Fruit fly (Drosophila melanogaster) whole organism, embryonic: Measurements from ENCODE around the gene Drsl4.
A peak's percentile ranks its signal among the peaks of the same experiment; 100 is the strongest.

Experiments
- Ada2b ChIP-seq: fragments of 200-800 bp; sonication (Bioruptor generic); IDR thresholded peaks from 2 replicates; pipeline ENCODE4 v1.3.6; 2022; ENCODE audit warnings: missing biosample characterization, missing genetic modification characterization
- Atf3 ChIP-seq: fragments of 200-800 bp; sonication (Bioruptor generic); optimal IDR thresholded peaks from 3 replicates; lab custom pipeline; 2016; ENCODE audit warnings: missing biosample characterization, missing genetic modification characterization
- B-H2 ChIP-seq: fragments of 200-800 bp; sonication (Bioruptor generic); optimal IDR thresholded peaks from 2 replicates; lab custom pipeline; 2018; ENCODE audit warnings: missing biosample characterization, mild to moderate bottlenecking, missing genetic modification characterization
- BtbVII ChIP-seq: fragments of 200-800 bp; sonication (Bioruptor generic); optimal IDR thresholded peaks from 3 replicates; lab custom pipeline; 2017; ENCODE audit warnings: missing biosample characterization, mild to moderate bottlenecking, missing genetic modification characterization
- CG11085 ChIP-seq: fragments of 200-800 bp; sonication (Bioruptor generic); IDR thresholded peaks from 2 replicates; pipeline ENCODE4 v1.3.6; 2022; ENCODE audit warnings: missing biosample characterization, missing genetic modification characterization
- CG1233 ChIP-seq: fragments of 200-800 bp; sonication (Bioruptor generic); optimal IDR thresholded peaks from 4 replicates; lab custom pipeline; 2018; ENCODE audit warnings: missing biosample characterization, mild to moderate bottlenecking, missing genetic modification characterization
- CG13296 ChIP-seq: fragments of 200-800 bp; sonication (Bioruptor generic); optimal IDR thresholded peaks from 3 replicates; lab custom pipeline; 2018; ENCODE audit warnings: missing biosample characterization, mild to moderate bottlenecking, missing genetic modification characterization
- CG15073 ChIP-seq: fragments of 200-800 bp; sonication (Bioruptor generic); optimal IDR thresholded peaks from 2 replicates; lab custom pipeline; 2016; ENCODE audit warnings: missing biosample characterization, missing genetic modification characterization
- CG17912 ChIP-seq: fragments of 200-800 bp; sonication (Bioruptor generic); optimal IDR thresholded peaks from 2 replicates; lab custom pipeline; 2018; ENCODE audit warnings: missing biosample characterization, mild to moderate bottlenecking, missing genetic modification characterization
- CG18619 ChIP-seq: fragments of 200-800 bp; sonication (Bioruptor generic); optimal IDR thresholded peaks from 3 replicates; lab custom pipeline; 2017; ENCODE audit warnings: missing biosample characterization, mild to moderate bottlenecking, missing genetic modification characterization
- CG2712 ChIP-seq: fragments of 200-800 bp; optimal IDR thresholded peaks from 3 replicates; lab custom pipeline; 2019; ENCODE audit warnings: missing biosample characterization, mild to moderate bottlenecking, missing genetic modification characterization, moderate library complexity
- CG31224 ChIP-seq: fragments of 200-800 bp; sonication (Bioruptor generic); IDR thresholded peaks from 2 replicates; pipeline ENCODE4 v1.3.6; 2022; ENCODE audit warnings: missing biosample characterization, missing genetic modification characterization
- CG34224 ChIP-seq: fragments of 200-800 bp; sonication (Bioruptor generic); IDR thresholded peaks from 3 replicates; pipeline ENCODE4 v1.3.6; 2022; ENCODE audit warnings: missing biosample characterization, missing genetic modification characterization; ENCODE audit not compliant: partially characterized antibody
- CG4328 ChIP-seq: fragments of 200-800 bp; sonication (Bioruptor generic); optimal IDR thresholded peaks from 3 replicates; lab custom pipeline; 2017; ENCODE audit warnings: missing biosample characterization, missing genetic modification reagents, missing genetic modification characterization
- CG4730 ChIP-seq: fragments of 200-800 bp; sonication (Bioruptor generic); IDR thresholded peaks from 2 replicates; pipeline ENCODE4 v1.3.6; 2022; ENCODE audit warnings: missing biosample characterization, missing genetic modification characterization
- CG5180 ChIP-seq: fragments of 200-800 bp; sonication (Bioruptor generic); optimal IDR thresholded peaks from 3 replicates; lab custom pipeline; 2017; ENCODE audit warnings: missing biosample characterization, missing genetic modification characterization, mild to moderate bottlenecking, moderate library complexity, missing genetic modification reagents
- CG6813 ChIP-seq: fragments of 200-800 bp; sonication (Bioruptor generic); optimal IDR thresholded peaks from 2 replicates; lab custom pipeline; 2017; ENCODE audit warnings: missing biosample characterization, missing genetic modification characterization, mild to moderate bottlenecking, moderate library complexity, missing genetic modification reagents
- CG6854 ChIP-seq: fragments of 200-800 bp; sonication (Bioruptor generic); optimal IDR thresholded peaks from 3 replicates; lab custom pipeline; 2017; ENCODE audit warnings: missing biosample characterization, mild to moderate bottlenecking, missing genetic modification characterization
- CG8359 ChIP-seq: fragments of 200-800 bp; sonication (Bioruptor generic); optimal IDR thresholded peaks from 2 replicates; lab custom pipeline; 2017; ENCODE audit warnings: missing biosample characterization, mild to moderate bottlenecking, missing genetic modification characterization, borderline replicate concordance
- CG8388 ChIP-seq: fragments of 200-800 bp; sonication (Bioruptor generic); optimal IDR thresholded peaks from 2 replicates; lab custom pipeline; 2019; ENCODE audit warnings: missing biosample characterization, mild to moderate bottlenecking, missing genetic modification characterization, moderate library complexity
- CG8478 ChIP-seq: fragments of >200 bp; optimal IDR thresholded peaks from 2 replicates; lab custom pipeline; 2018
- CG9876 ChIP-seq: fragments of 200-800 bp; sonication (Bioruptor generic); optimal IDR thresholded peaks from 2 replicates; lab custom pipeline; 2016; ENCODE audit warnings: missing biosample characterization, missing genetic modification characterization
- CoRest ChIP-seq: fragments of 200-800 bp; sonication (Bioruptor generic); optimal IDR thresholded peaks from 3 replicates; lab custom pipeline; 2018; ENCODE audit warnings: missing biosample characterization, mild to moderate bottlenecking, missing genetic modification characterization, moderate library complexity
- Dip2 ChIP-seq: fragments of 200-800 bp; sonication (Bioruptor generic); IDR thresholded peaks from 2 replicates; pipeline ENCODE4 v1.3.6; 2022; ENCODE audit warnings: missing biosample characterization, missing genetic modification characterization
- Dip3 ChIP-seq: fragments of 200-800 bp; sonication (Bioruptor generic); optimal IDR thresholded peaks from 3 replicates; lab custom pipeline; 2016; ENCODE audit warnings: missing biosample characterization, missing genetic modification characterization
- Dll ChIP-seq: fragments of 200-800 bp; sonication (Bioruptor generic); IDR thresholded peaks from 4 replicates; pipeline ENCODE4 v1.3.6; 2022; ENCODE audit warnings: missing biosample characterization, missing genetic modification characterization; ENCODE audit not compliant: partially characterized antibody
- Eip74EF ChIP-seq, 2 experiments: fragments of 200-800 bp in 1 of 2; fragments of >200 bp in 1 of 2; sonication (Bioruptor generic) in 1 of 2; optimal IDR thresholded peaks; 2 replicates each; lab custom pipeline; 2017 to 2019; ENCODE audit warnings: missing biosample characterization in 2 of 2, missing genetic modification characterization in 2 of 2, mild to moderate bottlenecking in 1 of 2, moderate library complexity in 1 of 2
- H2.0 ChIP-seq: fragments of 200-800 bp; sonication (Bioruptor generic); IDR thresholded peaks from 2 replicates; pipeline ENCODE4 v1.3.6; 2022; ENCODE audit warnings: missing biosample characterization, missing genetic modification characterization
- HHEX ChIP-seq: fragments of 200-800 bp; sonication (Bioruptor generic); optimal IDR thresholded peaks from 3 replicates; lab custom pipeline; 2017; ENCODE audit warnings: missing biosample characterization, mild to moderate bottlenecking, missing genetic modification characterization, missing genetic modification reagents
- HLH54F ChIP-seq: fragments of 200-800 bp; sonication (Bioruptor generic); optimal IDR thresholded peaks from 3 replicates; lab custom pipeline; 2016; ENCODE audit warnings: missing biosample characterization, missing genetic modification characterization
- Hr39 ChIP-seq: fragments of >200 bp; optimal IDR thresholded peaks from 2 replicates; lab custom pipeline; 2017
- Nf-YB ChIP-seq: fragments of 200-800 bp; sonication (Bioruptor generic); optimal IDR thresholded peaks from 3 replicates; lab custom pipeline; 2019; ENCODE audit warnings: missing biosample characterization, mild to moderate bottlenecking, missing genetic modification characterization, moderate library complexity
- Opbp ChIP-seq: fragments of 200-800 bp; sonication (Bioruptor generic); IDR thresholded peaks from 3 replicates; pipeline ENCODE4 v1.3.6; 2022; ENCODE audit warnings: missing biosample characterization, missing genetic modification characterization; ENCODE audit not compliant: partially characterized antibody
- Sin3A ChIP-seq: fragments of >200 bp; optimal IDR thresholded peaks from 2 replicates; lab custom pipeline; 2018
- Stat92E ChIP-seq, 3 experiments: fragments of >200 bp in 2 of 3; fragments of 200-800 bp in 1 of 3; sonication (Bioruptor generic) in 1 of 3; optimal IDR thresholded peaks; 2 replicates each; lab custom pipeline; 2017 to 2019; ENCODE audit warnings: missing biosample characterization in 3 of 3, missing genetic modification characterization in 3 of 3, mild to moderate bottlenecking in 1 of 3, moderate library complexity in 1 of 3
- ara ChIP-seq: fragments of 200-800 bp; sonication (Bioruptor generic); IDR thresholded peaks from 2 replicates; pipeline ENCODE4 v1.3.6; 2022; ENCODE audit warnings: missing biosample characterization, missing genetic modification characterization
- ash1 ChIP-seq: fragments of 200-800 bp; sonication (Bioruptor generic); optimal IDR thresholded peaks from 2 replicates; lab custom pipeline; 2018; ENCODE audit warnings: missing biosample characterization, mild to moderate bottlenecking, missing genetic modification characterization
- az2 ChIP-seq: fragments of 200-800 bp; sonication (Bioruptor generic); optimal IDR thresholded peaks from 3 replicates; lab custom pipeline; 2016; ENCODE audit warnings: missing biosample characterization, missing genetic modification characterization
- cato ChIP-seq: fragments of 200-800 bp; sonication (Bioruptor generic); optimal IDR thresholded peaks from 2 replicates; lab custom pipeline; 2016; ENCODE audit warnings: missing biosample characterization, missing genetic modification characterization, borderline replicate concordance
- dan ChIP-seq: fragments of 200-800 bp; sonication (Bioruptor generic); IDR thresholded peaks from 2 replicates; pipeline ENCODE4 v1.3.6; 2022; ENCODE audit warnings: missing biosample characterization, missing genetic modification characterization
- gsb ChIP-seq: fragments of 200-800 bp; sonication (Bioruptor generic); IDR thresholded peaks from 2 replicates; pipeline ENCODE4 v1.3.6; 2022; ENCODE audit warnings: missing biosample characterization, missing genetic modification characterization
- h ChIP-seq: fragments of >200 bp; optimal IDR thresholded peaks from 2 replicates; lab custom pipeline; 2017
- hbn ChIP-seq: fragments of 200-800 bp; sonication (Bioruptor generic); IDR thresholded peaks from 2 replicates; pipeline ENCODE4 v1.3.6; 2022; ENCODE audit warnings: missing biosample characterization, missing genetic modification characterization; ENCODE audit not compliant: partially characterized antibody
- knrl ChIP-seq: fragments of 200-800 bp; sonication (Bioruptor generic); IDR thresholded peaks from 3 replicates; pipeline ENCODE4 v1.3.6; 2022; ENCODE audit warnings: missing biosample characterization, missing genetic modification characterization; ENCODE audit not compliant: partially characterized antibody
- otp ChIP-seq: fragments of 200-800 bp; sonication (Bioruptor generic); IDR thresholded peaks from 3 replicates; pipeline ENCODE4, ENCODE4 v1.3.6; 2022; ENCODE audit warnings: missing biosample characterization, missing genetic modification characterization
- pb ChIP-seq: fragments of 200-800 bp; sonication (Bioruptor generic); optimal IDR thresholded peaks from 3 replicates; lab custom pipeline; 2016; ENCODE audit warnings: missing biosample characterization, missing genetic modification characterization
- pho ChIP-seq: fragments of 200-800 bp; sonication (Bioruptor generic); optimal IDR thresholded peaks from 2 replicates; lab custom pipeline; 2016; ENCODE audit warnings: missing biosample characterization, missing genetic modification characterization
- pnt ChIP-seq: fragments of 200-800 bp; sonication (Bioruptor generic); optimal IDR thresholded peaks from 3 replicates; lab custom pipeline; 2016; ENCODE audit warnings: missing biosample characterization, missing genetic modification characterization
- sim ChIP-seq: fragments of 200-800 bp; sonication (Bioruptor generic); IDR thresholded peaks from 2 replicates; pipeline ENCODE4 v1.3.6; 2022; ENCODE audit warnings: missing biosample characterization, missing genetic modification characterization
- slbo ChIP-seq: fragments of 200-800 bp; sonication (Bioruptor generic); IDR thresholded peaks from 2 replicates; pipeline ENCODE4 v1.3.6; 2022; ENCODE audit warnings: missing biosample characterization, missing genetic modification characterization
- toy ChIP-seq: fragments of 200-800 bp; sonication (Bioruptor generic); IDR thresholded peaks from 2 replicates; pipeline ENCODE4 v1.3.6; 2022; ENCODE audit warnings: missing biosample characterization, missing genetic modification characterization

The Drsl4 gene

DNA sequence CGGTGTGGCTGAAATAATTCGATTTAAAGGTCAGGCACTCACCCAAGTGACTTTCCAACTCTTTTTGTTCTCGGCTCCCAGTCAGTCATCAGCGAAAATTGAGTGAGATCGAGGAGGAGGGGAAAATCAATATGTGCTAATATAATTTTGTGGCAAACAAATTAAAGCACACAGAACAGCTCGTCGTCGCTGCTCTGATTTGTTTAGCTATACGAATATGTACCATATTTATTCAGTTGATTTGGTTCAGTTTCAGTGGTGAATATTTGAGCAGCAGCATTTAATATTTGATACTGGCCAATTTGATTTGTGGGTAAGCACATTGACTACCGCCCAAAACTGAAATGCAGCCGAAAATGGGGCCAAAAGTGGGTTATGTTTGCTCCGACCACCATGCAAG lies 10.0 kb upstream of the Drsl4 start (continued):
- peak; percentile 67 for TF ChIP-seq CG6813
- TF ChIP-seq CG6854 (GFP tag; lab: Kevin White, UChicago), result no peak
- TF ChIP-seq B-H2 (GFP tag; lab: Kevin White, UChicago), result no peak
- TF ChIP-seq HLH54F (GFP tag; lab: Kevin White, UChicago), result peak; percentile 9
- no peak for TF ChIP-seq Opbp (GFP tag; lab: Robert Waterston, UW)
- TF ChIP-seq CG18619 (GFP tag; lab: Kevin White, UChicago), result peak; percentile 28
- no peak for TF ChIP-seq hbn (GFP tag; lab: Robert Waterston, UW)
- TF ChIP-seq ara (GFP tag; lab: Robert Waterston, UW), result 0 out of 2 replicates have a peak, but pooled peaks have one; percentile 20
- TF ChIP-seq CG9876, result no peak
- TF ChIP-seq pnt (GFP tag; lab: Kevin White, UChicago), result no peak
- TF ChIP-seq Eip74EF (GFP tag; optimal IDR thresholded peaks at IDR 0.05; lab: Kevin White, UChicago), result no peak
- TF ChIP-seq Ada2b (GFP tag; lab: Robert Waterston, UW), result no peak
- TF ChIP-seq otp (GFP tag; lab: Robert Waterston, UW), result no peak

DNA sequence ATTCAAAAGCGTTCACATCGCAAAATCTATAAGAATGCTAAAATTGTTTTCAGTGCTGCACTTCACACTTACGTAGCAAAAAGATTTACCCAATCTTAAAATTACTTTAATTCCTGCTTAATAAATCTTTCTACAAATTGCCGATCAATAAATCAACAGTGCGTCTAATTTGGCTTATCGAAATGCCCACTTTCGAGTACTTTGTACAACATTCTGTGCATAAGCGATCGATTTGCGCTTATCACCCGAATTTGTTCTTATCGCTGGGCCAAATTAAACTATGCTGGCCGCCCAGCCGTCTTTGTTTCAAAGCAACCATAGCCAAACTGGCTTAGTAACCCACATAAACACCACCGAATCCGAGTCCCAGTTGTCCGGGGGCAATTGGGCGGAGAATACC lies 8.9 kb upstream of the Drsl4 start:
- TF ChIP-seq CG8478 (lab: Kevin White, UChicago) (no peak), HHEX (peak; percentile 7), Dll (GFP tag; lab: Robert Waterston, UW) (no peak), CG11085 (GFP tag; lab: Robert Waterston, UW) (no peak), dan (GFP tag; lab: Robert Waterston, UW) (no peak), CG2712 (tag; lab: Kevin White, UChicago) (no peak), CG1233 (GFP tag; lab: Kevin White, UChicago) (no peak), Dip3 (GFP tag; lab: Kevin White, UChicago) (no peak), CG15073 (no peak), pho (GFP tag; lab: Kevin White, UChicago) (no peak), Atf3 (GFP tag; lab: Kevin White, UChicago) (no peak), CG34224 (GFP tag; lab: Robert Waterston, UW) (no peak), Nf-YB (GFP tag; lab: Kevin White, UChicago) (no peak), H2.0 (no peak), cato (GFP tag; lab: Kevin White, UChicago) (no peak), Hr39 (lab: Kevin White, UChicago) (no peak), BtbVII (GFP tag; lab: Kevin White, UChicago) (no peak), CG4328 (GFP tag; lab: Kevin White, UChicago) (no peak), gsb (GFP tag; lab: Robert Waterston, UW) (no peak), h (no peak), ash1 (no peak), CG31224 (GFP tag; lab: Robert Waterston, UW) (peak; percentile 58; the same call in 1 of the 2 replicates), CoRest (tag; lab: Kevin White, UChicago) (no peak), CG8359 (GFP tag; lab: Kevin White, UChicago) (no peak), toy (GFP tag; lab: Robert Waterston, UW) (no peak), CG17912 (GFP tag; lab: Kevin White, UChicago) (no peak), knrl (GFP tag; lab: Robert Waterston, UW) (no peak), Dip2 (GFP tag; lab: Robert Waterston, UW) (no peak), sim (no peak), Stat92E (GFP tag; optimal IDR thresholded peaks at IDR 0.05; lab: Kevin White, UChicago) (no peak), CG8388 (GFP tag; lab: Kevin White, UChicago) (no peak), Sin3A (lab: Kevin White, UChicago) (no peak), hbn (GFP tag; lab: Robert Waterston, UW) (no peak), az2 (GFP tag; lab: Kevin White, UChicago) (no peak), slbo (no peak), CG4730 (GFP tag; lab: Robert Waterston, UW) (no peak), CG18619 (GFP tag; lab: Kevin White, UChicago) (no peak), pb (no peak), CG13296 (GFP tag; lab: Kevin White, UChicago) (peak; percentile 47), CG5180 (GFP tag; lab: Kevin White, UChicago) (no peak)
